Worm (Caenorhabditis elegans) whole organism, young adult: ENCODE measurements around the gene odd-2.

Source experiments
- F49E8.2 ChIP-seq: sonication (generic microtip); optimal IDR thresholded peaks from 3 replicates; lab custom pipeline; 2017; ENCODE audit warnings: missing genetic modification characterization, mild to moderate bottlenecking, missing compliant biosample characterization, antibody characterized with exemption, moderate library complexity; ENCODE audit not compliant: insufficient read depth
- F57A8.1 ChIP-seq: fragments of 200-800 bp; sonication (Bioruptor generic); optimal IDR thresholded peaks from 2 replicates; lab custom pipeline; 2018; ENCODE audit warnings: mild to moderate bottlenecking, missing genetic modification characterization, moderate library complexity, missing compliant biosample characterization
- bed-1 ChIP-seq: fragments of 200-800 bp; sonication (Bioruptor generic); IDR thresholded peaks from 2 replicates; pipeline ENCODE4 v1.3.6; 2022; ENCODE audit warnings: missing genetic modification reagents, missing genetic modification characterization, missing compliant biosample characterization
- nfya-2 ChIP-seq: fragments of 200-800 bp; sonication (Bioruptor generic); IDR thresholded peaks from 2 replicates; pipeline ENCODE4 v1.3.6; 2022; ENCODE audit warnings: missing genetic modification reagents, missing genetic modification characterization, missing compliant biosample characterization
- pha-4 ChIP-seq: fragments of 150-350 bp; sonication (generic microtip); optimal IDR thresholded peaks from 2 replicates; lab custom pipeline; 2014; ENCODE audit warnings: missing biosample characterization, missing genetic modification reagents, missing genetic modification characterization
- rec-8 ChIP-seq, 2 experiments: sonication (generic microtip); optimal IDR thresholded peaks; 2 replicates each; lab custom pipeline; 2016; ENCODE audit warnings: mild to moderate bottlenecking in 2 of 2, missing genetic modification characterization in 2 of 2, missing genetic modification reagents in 2 of 2, missing genotype in 2 of 2, missing biosample characterization in 1 of 2, missing compliant biosample characterization in 1 of 2, moderate library complexity in 1 of 2
- sea-2 ChIP-seq: fragments of 200-800 bp; sonication (Bioruptor generic); IDR thresholded peaks from 2 replicates; pipeline ENCODE4 v1.3.6; 2022; ENCODE audit warnings: missing genetic modification characterization, missing compliant biosample characterization
- ztf-3 ChIP-seq: fragments of 200-800 bp; sonication (Bioruptor generic); optimal IDR thresholded peaks from 2 replicates; lab custom pipeline; 2018; ENCODE audit warnings: mild to moderate bottlenecking, missing genetic modification characterization, missing compliant biosample characterization

DNA sequence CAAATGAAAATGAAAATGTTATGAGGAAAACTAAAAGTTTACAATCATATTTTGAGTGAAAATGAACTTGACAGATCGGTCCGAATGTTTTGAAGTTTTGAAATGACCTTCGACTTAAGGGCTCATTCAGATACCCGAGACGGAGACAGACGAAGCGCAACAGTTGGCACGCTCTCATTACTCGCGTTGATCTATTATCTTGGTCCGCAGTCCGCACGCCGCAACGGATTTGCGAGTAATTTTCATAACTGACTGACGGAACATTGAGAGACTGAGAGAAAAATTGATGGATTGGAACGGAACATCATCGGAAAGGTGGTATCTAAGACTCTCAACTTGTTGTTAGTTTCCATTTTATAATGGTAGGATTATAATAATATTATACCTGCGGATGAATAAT is 14.4 kb downstream of the odd-2 start:
- TF ChIP-seq F49E8.2 (no peak), bed-1 (GFP tag; lab: Robert Waterston, UW) (no peak), ztf-3 (no peak), sea-2 (GFP tag; lab: Robert Waterston, UW) (no peak), F57A8.1 (GFP tag; lab: Kevin White, UChicago) (no peak), pha-4 (tag; lab: Kevin White, UChicago) (no peak), rec-8 (tag; optimal IDR thresholded peaks at IDR 0.05; lab: Kevin White, UChicago) (no peak), nfya-2 (GFP tag; lab: Robert Waterston, UW) (no peak)
